Worm (Caenorhabditis elegans) whole organism, L3 larva: ENCODE measurements around the gene srh-104.

ENCODE experiments used
- ZK546.5 ChIP-seq: sonication (generic microtip); optimal IDR thresholded peaks from 2 replicates; lab custom pipeline; 2017; ENCODE audit warnings: missing biosample characterization, missing genetic modification characterization
- ama-1 ChIP-seq: fragments of 150-350 bp; optimal IDR thresholded peaks from 2 replicates; lab custom pipeline; 2018
- elt-2 ChIP-seq: sonication (generic microtip); optimal IDR thresholded peaks from 2 replicates; lab custom pipeline; 2016; ENCODE audit warnings: missing genetic modification reagents, mild to moderate bottlenecking, missing genetic modification characterization, missing compliant biosample characterization
- lin-39 ChIP-seq: fragments of 150-350 bp; optimal IDR thresholded peaks from 2 replicates; lab custom pipeline; 2018; ENCODE audit warnings: missing biosample characterization, missing genetic modification reagents, missing genetic modification characterization
- pha-4 ChIP-seq: fragments of 150-350 bp; optimal IDR thresholded peaks from 2 replicates; lab custom pipeline; 2014; ENCODE audit warnings: missing biosample characterization, missing genetic modification reagents, missing genetic modification characterization
- skn-1 ChIP-seq: fragments of 150-350 bp; optimal IDR thresholded peaks from 2 replicates; lab custom pipeline; 2014; ENCODE audit warnings: missing biosample characterization, missing genetic modification characterization

DNA sequence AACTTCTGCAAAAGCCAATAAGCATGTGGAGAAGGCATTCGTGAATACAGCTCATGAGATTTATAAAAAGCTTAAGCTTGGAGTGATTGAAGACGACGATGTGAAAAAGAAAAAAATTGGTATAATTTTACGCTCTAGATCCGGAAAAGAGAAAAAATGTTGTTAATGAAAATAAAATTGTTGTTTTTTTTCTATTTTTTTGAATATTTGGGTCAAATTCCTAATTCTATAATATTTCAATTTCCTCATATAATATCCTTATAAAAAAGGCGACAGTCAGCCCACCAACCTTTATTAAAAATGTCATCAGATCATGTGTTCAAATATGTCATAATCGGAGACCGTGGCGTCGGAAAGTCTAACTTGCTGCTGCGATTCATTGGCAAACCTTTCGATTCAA, 48.6 kb downstream of the srh-104 start, which contains the start of gene rabr-3:
- TF ChIP-seq skn-1 (tag; lab: Kevin White, UChicago), result no peak
- TF ChIP-seq lin-39 (tag; lab: Kevin White, UChicago), result no peak
- no peak for TF ChIP-seq pha-4
- no peak for TF ChIP-seq ZK546.5 (tag; lab: Kevin White, UChicago)
- no peak for TF ChIP-seq elt-2 (tag; lab: Kevin White, UChicago)
- no peak for TF ChIP-seq ama-1 (lab: Kevin White, UChicago)
